Worm (Caenorhabditis elegans) whole organism, L2 larva: ENCODE results near the gene cks-1.

ENCODE experiments used
- C34F6.9 ChIP-seq: fragments of 150-350 bp; optimal IDR thresholded peaks from 2 replicates; lab custom pipeline; 2014; ENCODE audit warnings: missing biosample characterization, missing genetic modification characterization
- F13H6.1 ChIP-seq: sonication (generic microtip); optimal IDR thresholded peaks from 2 replicates; lab custom pipeline; 2016; ENCODE audit warnings: missing genetic modification characterization, missing compliant biosample characterization
- R02D3.7 ChIP-seq: fragments of 150-350 bp; optimal IDR thresholded peaks from 2 replicates; lab custom pipeline; 2014; ENCODE audit warnings: missing biosample characterization, missing genetic modification characterization
- Y55F3AM.14 ChIP-seq: fragments of 200-800 bp; sonication (Bioruptor generic); optimal IDR thresholded peaks from 2 replicates; lab custom pipeline; 2018; ENCODE audit warnings: mild to moderate bottlenecking, missing genetic modification characterization, missing compliant biosample characterization
- ZK546.5 ChIP-seq: sonication (generic microtip); optimal IDR thresholded peaks from 2 replicates; lab custom pipeline; 2017; ENCODE audit warnings: missing biosample characterization, missing genetic modification characterization
- alr-1 ChIP-seq: fragments of 150-350 bp; optimal IDR thresholded peaks from 2 replicates; lab custom pipeline; 2014; ENCODE audit warnings: missing biosample characterization, missing genetic modification characterization
- aly-2 ChIP-seq: fragments of 150-350 bp; optimal IDR thresholded peaks from 2 replicates; lab custom pipeline; 2014; ENCODE audit warnings: missing biosample characterization, missing genetic modification characterization
- ama-1 ChIP-seq: fragments of 150-350 bp; optimal IDR thresholded peaks from 2 replicates; lab custom pipeline; 2018; ENCODE audit warnings: inconsistent platforms
- blmp-1 ChIP-seq: sonication (generic microtip); optimal IDR thresholded peaks from 2 replicates; lab custom pipeline; 2017; ENCODE audit warnings: missing genetic modification characterization, mild to moderate bottlenecking, missing compliant biosample characterization, antibody characterized with exemption, moderate library complexity; ENCODE audit not compliant: insufficient read depth
- ceh-16 ChIP-seq: fragments of 150-350 bp; optimal IDR thresholded peaks from 2 replicates; lab custom pipeline; 2014; ENCODE audit warnings: missing biosample characterization, missing genetic modification characterization
- ceh-82 ChIP-seq: fragments of 150-350 bp; optimal IDR thresholded peaks from 2 replicates; lab custom pipeline; 2014; ENCODE audit warnings: missing biosample characterization, missing genetic modification characterization
- crh-2 ChIP-seq: sonication (generic microtip); optimal IDR thresholded peaks from 2 replicates; lab custom pipeline; 2017; ENCODE audit warnings: missing biosample characterization, missing genetic modification characterization
- dmd-4 ChIP-seq: sonication (generic microtip); optimal IDR thresholded peaks from 2 replicates; lab custom pipeline; 2017; ENCODE audit warnings: missing biosample characterization, missing genetic modification characterization
- egl-27 ChIP-seq: sonication (generic microtip); optimal IDR thresholded peaks from 3 replicates; lab custom pipeline; 2017; ENCODE audit warnings: missing biosample characterization, missing genetic modification reagents, missing genetic modification characterization
- elt-1 ChIP-seq: fragments of 150-350 bp; optimal IDR thresholded peaks from 2 replicates; lab custom pipeline; 2014; ENCODE audit warnings: missing biosample characterization, missing genetic modification characterization
- elt-3 ChIP-seq: sonication (generic microtip); optimal IDR thresholded peaks from 2 replicates; lab custom pipeline; 2017; ENCODE audit warnings: missing biosample characterization, missing genetic modification characterization
- fos-1 ChIP-seq: fragments of 150-350 bp; optimal IDR thresholded peaks from 2 replicates; lab custom pipeline; 2014; ENCODE audit warnings: missing biosample characterization, missing genetic modification characterization
- gmeb-1 ChIP-seq: fragments of 150-350 bp; optimal IDR thresholded peaks from 2 replicates; lab custom pipeline; 2014; ENCODE audit warnings: missing biosample characterization, missing genetic modification characterization
- lin-11 ChIP-seq: fragments of 150-350 bp; sonication (generic microtip); optimal IDR thresholded peaks from 2 replicates; lab custom pipeline; 2014; ENCODE audit warnings: missing biosample characterization, missing genetic modification characterization, inconsistent platforms, mixed read lengths
- lin-13 ChIP-seq: fragments of 150-350 bp; optimal IDR thresholded peaks from 2 replicates; lab custom pipeline; 2014; ENCODE audit warnings: missing biosample characterization, missing genetic modification reagents, missing genetic modification characterization
- lin-39 ChIP-seq: fragments of 150-350 bp; optimal IDR thresholded peaks from 2 replicates; lab custom pipeline; 2014; ENCODE audit warnings: missing biosample characterization, missing genetic modification reagents, missing genetic modification characterization
- lsy-2 ChIP-seq, 2 experiments: fragments of 150-350 bp in 1 of 2; sonication (generic microtip) in 1 of 2; optimal IDR thresholded peaks; 2 replicates each; lab custom pipeline; 2014 to 2017; ENCODE audit warnings: missing biosample characterization in 2 of 2, missing genetic modification characterization in 2 of 2
- mab-5 ChIP-seq: fragments of 150-350 bp; optimal IDR thresholded peaks from 2 replicates; lab custom pipeline; 2014; ENCODE audit warnings: missing biosample characterization, missing genetic modification characterization
- mbf-1 ChIP-seq: sonication (generic microtip); optimal IDR thresholded peaks from 2 replicates; lab custom pipeline; 2017; ENCODE audit warnings: missing biosample characterization, missing genetic modification characterization
- mdl-1 ChIP-seq, 2 experiments: fragments of 150-350 bp in 1 of 2; sonication (generic microtip) in 1 of 2; optimal IDR thresholded peaks; 2 replicates each; lab custom pipeline; 2017; ENCODE audit warnings: missing biosample characterization in 2 of 2, missing genetic modification characterization in 2 of 2
- nhr-10 ChIP-seq: sonication (generic microtip); optimal IDR thresholded peaks from 2 replicates; lab custom pipeline; 2017; ENCODE audit warnings: missing biosample characterization, missing genetic modification characterization
- nhr-11 ChIP-seq: fragments of 150-350 bp; optimal IDR thresholded peaks from 2 replicates; lab custom pipeline; 2014; ENCODE audit warnings: missing biosample characterization, missing genetic modification characterization
- nhr-12 ChIP-seq: fragments of 150-350 bp; optimal IDR thresholded peaks from 2 replicates; lab custom pipeline; 2014; ENCODE audit warnings: missing biosample characterization, missing genetic modification characterization
- nhr-129 ChIP-seq: fragments of 150-350 bp; optimal IDR thresholded peaks from 2 replicates; lab custom pipeline; 2014; ENCODE audit warnings: missing biosample characterization, missing genetic modification characterization
- nhr-21 ChIP-seq: fragments of 150-350 bp; optimal IDR thresholded peaks from 2 replicates; lab custom pipeline; 2014; ENCODE audit warnings: missing biosample characterization, missing genetic modification characterization
- nhr-23 ChIP-seq: fragments of 150-350 bp; optimal IDR thresholded peaks from 2 replicates; lab custom pipeline; 2014; ENCODE audit warnings: missing biosample characterization, missing genetic modification reagents, missing genetic modification characterization
- nhr-237 ChIP-seq: fragments of 150-350 bp; optimal IDR thresholded peaks from 2 replicates; lab custom pipeline; 2014; ENCODE audit warnings: missing biosample characterization, missing genetic modification characterization
- nhr-25 ChIP-seq: fragments of 150-350 bp; sonication (generic microtip); optimal IDR thresholded peaks from 3 replicates; lab custom pipeline; 2014; ENCODE audit warnings: missing biosample characterization, missing genetic modification characterization
- nhr-6 ChIP-seq: fragments of 150-350 bp; optimal IDR thresholded peaks from 2 replicates; lab custom pipeline; 2014; ENCODE audit warnings: missing biosample characterization, missing genetic modification characterization
- nhr-77 ChIP-seq: fragments of 150-350 bp; optimal IDR thresholded peaks from 2 replicates; lab custom pipeline; 2014; ENCODE audit warnings: missing biosample characterization, missing genetic modification characterization
- peb-1 ChIP-seq: fragments of 150-350 bp; optimal IDR thresholded peaks from 2 replicates; lab custom pipeline; 2014; ENCODE audit warnings: missing biosample characterization, missing genetic modification characterization
- sem-4 ChIP-seq: fragments of 150-350 bp; optimal IDR thresholded peaks from 2 replicates; lab custom pipeline; 2014; ENCODE audit warnings: missing biosample characterization, missing genetic modification reagents, missing genetic modification characterization
- skn-1 ChIP-seq: sonication (generic microtip); optimal IDR thresholded peaks from 2 replicates; lab custom pipeline; 2017; ENCODE audit warnings: missing biosample characterization, missing genetic modification characterization
- sma-3 ChIP-seq: sonication (generic microtip); optimal IDR thresholded peaks from 2 replicates; lab custom pipeline; 2016; ENCODE audit warnings: missing genetic modification reagents, missing genetic modification characterization, missing compliant biosample characterization
- sma-9 ChIP-seq, 2 experiments: fragments of 150-350 bp in 1 of 2; sonication (generic microtip) in 1 of 2; optimal IDR thresholded peaks; 2 replicates each; lab custom pipeline; 2014 to 2016; ENCODE audit warnings: missing genetic modification characterization in 2 of 2, mild to moderate bottlenecking in 1 of 2, missing biosample characterization in 1 of 2, missing compliant biosample characterization in 1 of 2, missing genetic modification reagents in 1 of 2, moderate library complexity in 1 of 2
- snpc-4 ChIP-seq: fragments of 150-350 bp; optimal IDR thresholded peaks from 2 replicates; lab custom pipeline; 2014; ENCODE audit warnings: missing biosample characterization, missing genetic modification characterization
- unc-39 ChIP-seq: fragments of 150-350 bp; optimal IDR thresholded peaks from 2 replicates; lab custom pipeline; 2014; ENCODE audit warnings: missing biosample characterization, missing genetic modification characterization
- unc-55 ChIP-seq: fragments of 150-350 bp; sonication (generic microtip); optimal IDR thresholded peaks from 3 replicates; lab custom pipeline; 2014; ENCODE audit warnings: missing biosample characterization, missing genetic modification reagents, missing genetic modification characterization
- unc-62 ChIP-seq: fragments of 150-350 bp; optimal IDR thresholded peaks from 2 replicates; lab custom pipeline; 2014; ENCODE audit warnings: missing biosample characterization, missing genetic modification reagents, missing genetic modification characterization
- zag-1 ChIP-seq: fragments of 150-350 bp; optimal IDR thresholded peaks from 2 replicates; lab custom pipeline; 2014; ENCODE audit warnings: missing biosample characterization, missing genetic modification characterization
- ztf-1 ChIP-seq: fragments of 200-800 bp; sonication (Bioruptor generic); conservative IDR thresholded peaks from 2 replicates; pipeline ENCODE4 v1.3.6; 2022; ENCODE audit warnings: missing genetic modification characterization, missing compliant biosample characterization
- ztf-11 ChIP-seq: sonication (generic microtip); optimal IDR thresholded peaks from 2 replicates; lab custom pipeline; 2017; ENCODE audit warnings: missing biosample characterization, missing genetic modification characterization
- ztf-4 ChIP-seq: fragments of 150-350 bp; optimal IDR thresholded peaks from 2 replicates; lab custom pipeline; 2014; ENCODE audit warnings: missing biosample characterization, missing genetic modification characterization

cks-1 gene

ce11 chrIV:8528345-8528744 is 14.6 kb downstream of the cks-1 start:
- TF ChIP-seq gmeb-1 (tag; lab: Kevin White, UChicago) (peak; percentile 38), fos-1 (tag; lab: Kevin White, UChicago) (peak; percentile 73), ceh-16 (tag; lab: Kevin White, UChicago) (no peak), ztf-11 (tag; lab: Kevin White, UChicago) (no peak), snpc-4 (tag; lab: Kevin White, UChicago) (no peak), mdl-1 (tag; optimal IDR thresholded peaks at IDR 0.05; lab: Kevin White, UChicago) (peak; percentile 51 to 70), lin-39 (tag; lab: Kevin White, UChicago) (no peak), sma-9 (GFP tag; optimal IDR thresholded peaks at IDR 0.05; lab: Kevin White, UChicago) (peak; percentile 97), sma-9 (tag; optimal IDR thresholded peaks at IDR 0.05; lab: Kevin White, UChicago) (no peak), nhr-12 (tag; lab: Kevin White, UChicago) (no peak), nhr-21 (peak; percentile 72), crh-2 (tag; lab: Kevin White, UChicago) (peak; percentile 66), sem-4 (tag; lab: Kevin White, UChicago) (no peak), lin-13 (no peak), sma-3 (GFP tag; lab: Kevin White, UChicago) (peak; percentile 78), nhr-25 (tag; lab: Kevin White, UChicago) (peak; percentile 58), nhr-129 (peak; percentile 41), mbf-1 (tag; lab: Kevin White, UChicago) (no peak), F13H6.1 (tag; lab: Kevin White, UChicago) (peak; percentile 26)

ce11 chrIV:8529039-8529438 is 15.3 kb downstream of the cks-1 start:
- TF ChIP-seq unc-62 (GFP tag; lab: Kevin White, UChicago) (no peak), nhr-12 (tag; lab: Kevin White, UChicago) (no peak), crh-2 (tag; lab: Kevin White, UChicago) (peak; percentile 71), ztf-1 (GFP tag; lab: Robert Waterston, UW) (no peak), F13H6.1 (tag; lab: Kevin White, UChicago) (peak; percentile 41), alr-1 (tag; lab: Kevin White, UChicago) (no peak), ceh-16 (tag; lab: Kevin White, UChicago) (no peak), nhr-25 (tag; lab: Kevin White, UChicago) (peak; percentile 95), sma-3 (GFP tag; lab: Kevin White, UChicago) (peak; percentile 91), aly-2 (tag; lab: Kevin White, UChicago) (no peak), ceh-82 (tag; lab: Kevin White, UChicago) (no peak), ama-1 (lab: Kevin White, UChicago) (peak; percentile 44), elt-1 (tag; lab: Kevin White, UChicago) (no peak), R02D3.7 (tag; lab: Kevin White, UChicago) (no peak), sem-4 (tag; lab: Kevin White, UChicago) (peak; percentile 50), peb-1 (no peak), skn-1 (tag; lab: Kevin White, UChicago) (no peak), unc-39 (tag; lab: Kevin White, UChicago) (no peak), lin-13 (no peak), gmeb-1 (tag; lab: Kevin White, UChicago) (peak; percentile 55), lsy-2 (tag; optimal IDR thresholded peaks at IDR 0.05; lab: Kevin White, UChicago) (peak in 1 of 2 experiments; percentile 58), nhr-237 (tag; lab: Kevin White, UChicago) (no peak), nhr-23 (tag; lab: Kevin White, UChicago) (no peak), snpc-4 (tag; lab: Kevin White, UChicago) (no peak), nhr-11 (no peak), nhr-21 (peak; percentile 93), lin-39 (tag; lab: Kevin White, UChicago) (no peak), unc-55 (no peak), mbf-1 (tag; lab: Kevin White, UChicago) (no peak), mab-5 (tag; lab: Kevin White, UChicago) (no peak), nhr-129 (peak; percentile 72), blmp-1 (tag; lab: Kevin White, UChicago) (peak; percentile 73), fos-1 (tag; lab: Kevin White, UChicago) (peak; percentile 11), elt-3 (tag; lab: Kevin White, UChicago) (no peak), dmd-4 (no peak), ztf-11 (tag; lab: Kevin White, UChicago) (no peak), egl-27 (tag; lab: Kevin White, UChicago) (peak; percentile 66), ZK546.5 (tag; lab: Kevin White, UChicago) (no peak), zag-1 (no peak), mdl-1 (tag; optimal IDR thresholded peaks at IDR 0.05; lab: Kevin White, UChicago) (peak in 1 of 2 experiments; percentile 31), lin-11 (tag; lab: Kevin White, UChicago) (no peak), nhr-77 (tag; lab: Kevin White, UChicago) (no peak), Y55F3AM.14 (GFP tag; lab: Kevin White, UChicago) (no peak), ztf-4 (tag; lab: Kevin White, UChicago) (no peak), sma-9 (GFP tag; optimal IDR thresholded peaks at IDR 0.05; lab: Kevin White, UChicago) (peak; percentile 96), sma-9 (tag; optimal IDR thresholded peaks at IDR 0.05; lab: Kevin White, UChicago) (no peak), C34F6.9 (tag; lab: Kevin White, UChicago) (peak; percentile 17), nhr-10 (no peak), nhr-6 (peak; percentile 76)
- TF ChIP-seq, all 48 proteins: peak for 17
